Worm (Caenorhabditis elegans) whole organism, young adult: ENCODE results near the gene chd-3.

ENCODE experiments used
- B0019.2 ChIP-seq: fragments of 200-800 bp; sonication (Bioruptor generic); conservative IDR thresholded peaks from 2 replicates; pipeline ENCODE4 v1.3.6; 2022; ENCODE audit warnings: missing genetic modification reagents, missing genetic modification characterization, missing compliant biosample characterization
- B0261.1 ChIP-seq: sonication (generic microtip); optimal IDR thresholded peaks from 2 replicates; lab custom pipeline; 2016; ENCODE audit warnings: mild to moderate bottlenecking, missing genetic modification characterization, moderate library complexity, missing compliant biosample characterization
- F22D6.2 ChIP-seq: sonication (generic microtip); optimal IDR thresholded peaks from 2 replicates; lab custom pipeline; 2016; ENCODE audit warnings: mild to moderate bottlenecking, missing genetic modification characterization, missing compliant biosample characterization
- F23B12.7 ChIP-seq: sonication (generic microtip); optimal IDR thresholded peaks from 2 replicates; lab custom pipeline; 2017; ENCODE audit warnings: missing genetic modification characterization, mild to moderate bottlenecking, missing compliant biosample characterization, antibody characterized with exemption, moderate library complexity; ENCODE audit not compliant: insufficient read depth
- F33H1.4 ChIP-seq: fragments of 200-800 bp; sonication (Bioruptor generic); IDR thresholded peaks from 2 replicates; pipeline ENCODE4 v1.3.6; 2022; ENCODE audit warnings: missing genetic modification reagents, missing genetic modification characterization, missing compliant biosample characterization
- F37B4.10 ChIP-seq: fragments of 200-800 bp; sonication (Bioruptor generic); IDR thresholded peaks from 2 replicates; pipeline ENCODE4 v1.3.6; 2022; ENCODE audit warnings: missing genetic modification characterization, missing compliant biosample characterization
- F52B5.7 ChIP-seq: sonication (generic microtip); optimal IDR thresholded peaks from 2 replicates; lab custom pipeline; 2016; ENCODE audit warnings: mild to moderate bottlenecking, missing genetic modification characterization, missing compliant biosample characterization
- K12H6.12 ChIP-seq: fragments of 200-800 bp; sonication (Bioruptor generic); optimal IDR thresholded peaks from 2 replicates; lab custom pipeline; 2018; ENCODE audit warnings: mild to moderate bottlenecking, missing genetic modification characterization, missing compliant biosample characterization
- T07F8.4 ChIP-seq: sonication (generic microtip); optimal IDR thresholded peaks from 2 replicates; lab custom pipeline; 2016; ENCODE audit warnings: mild to moderate bottlenecking, missing genetic modification characterization, moderate library complexity, missing compliant biosample characterization
- T26A5.8 ChIP-seq: sonication (generic microtip); optimal IDR thresholded peaks from 2 replicates; lab custom pipeline; 2016; ENCODE audit warnings: missing genetic modification characterization, missing compliant biosample characterization
- Y53G8AR.9 ChIP-seq: fragments of 200-800 bp; sonication (Bioruptor generic); conservative IDR thresholded peaks from 2 replicates; pipeline ENCODE4 v1.3.6; 2022; ENCODE audit warnings: missing genetic modification reagents, missing genetic modification characterization, missing compliant biosample characterization
- atf-7 ChIP-seq: sonication (generic microtip); optimal IDR thresholded peaks from 2 replicates; lab custom pipeline; 2017; ENCODE audit warnings: mild to moderate bottlenecking, missing genetic modification characterization, missing compliant biosample characterization
- cebp-1 ChIP-seq, 2 experiments: fragments of 200-800 bp in 1 of 2; sonication (Bioruptor generic) in 1 of 2; sonication (generic microtip) in 1 of 2; IDR thresholded peaks in 1 of 2; optimal IDR thresholded peaks in 1 of 2; 2 replicates each; pipeline versions ENCODE4 v1.3.6 to Lab custom; 2017 to 2022; ENCODE audit warnings: missing compliant biosample characterization in 2 of 2, missing genetic modification characterization in 2 of 2, mild to moderate bottlenecking in 1 of 2, missing genetic modification reagents in 1 of 2, moderate library complexity in 1 of 2
- cebp-2 ChIP-seq: fragments of 200-800 bp; sonication (Bioruptor generic); IDR thresholded peaks from 2 replicates; pipeline ENCODE4 v1.3.6; 2022; ENCODE audit warnings: missing genetic modification characterization, missing compliant biosample characterization
- ceh-79 ChIP-seq: sonication (generic microtip); optimal IDR thresholded peaks from 2 replicates; lab custom pipeline; 2017; ENCODE audit warnings: mild to moderate bottlenecking, missing genetic modification characterization, missing compliant biosample characterization
- ceh-91 ChIP-seq: fragments of 200-800 bp; sonication (Bioruptor generic); IDR thresholded peaks from 2 replicates; pipeline ENCODE4 v1.3.6; 2022; ENCODE audit warnings: missing genetic modification reagents, missing genetic modification characterization, missing compliant biosample characterization
- die-1 ChIP-seq: sonication (generic microtip); optimal IDR thresholded peaks from 2 replicates; lab custom pipeline; 2016; ENCODE audit warnings: missing genotype, mild to moderate bottlenecking, missing genetic modification characterization, missing compliant biosample characterization
- dox-1 ChIP-seq: fragments of 200-800 bp; sonication (Bioruptor generic); IDR thresholded peaks from 2 replicates; pipeline ENCODE4 v1.3.6; 2022; ENCODE audit warnings: missing genetic modification reagents, missing genetic modification characterization, missing compliant biosample characterization
- egl-44 ChIP-seq: fragments of 200-800 bp; sonication (Bioruptor generic); IDR thresholded peaks from 2 replicates; pipeline ENCODE4 v1.3.6; 2022; ENCODE audit warnings: missing genetic modification reagents, missing genetic modification characterization, missing compliant biosample characterization
- him-1 ChIP-seq: sonication (generic microtip); optimal IDR thresholded peaks from 2 replicates; lab custom pipeline; 2016; ENCODE audit warnings: missing genotype, missing genetic modification reagents, missing genetic modification characterization, missing compliant biosample characterization
- hmg-1.2 ChIP-seq: fragments of 200-800 bp; sonication (Bioruptor generic); IDR thresholded peaks from 2 replicates; pipeline ENCODE4 v1.3.6; 2022; ENCODE audit warnings: missing genetic modification reagents, missing genetic modification characterization, missing compliant biosample characterization
- let-607 ChIP-seq, 2 experiments: fragments of 200-800 bp in 1 of 2; sonication (Bioruptor generic) in 1 of 2; sonication (generic microtip) in 1 of 2; optimal IDR thresholded peaks; 2 replicates each; lab custom pipeline; 2016 to 2018; ENCODE audit warnings: mild to moderate bottlenecking in 2 of 2, missing compliant biosample characterization in 2 of 2, missing genetic modification characterization in 2 of 2, moderate library complexity in 2 of 2, missing genotype in 1 of 2
- lin-35 ChIP-seq, 3 experiments: fragments of 150-350 bp in 2 of 3; sonication (generic microtip) in 1 of 3; optimal IDR thresholded peaks; 2 replicates each; lab custom pipeline; 2014 to 2018; ENCODE audit warnings: missing biosample characterization in 3 of 3, missing genetic modification characterization in 3 of 3, missing genetic modification reagents in 3 of 3
- lin-40 ChIP-seq: sonication (generic microtip); optimal IDR thresholded peaks from 2 replicates; lab custom pipeline; 2016; ENCODE audit warnings: missing genetic modification characterization, mild to moderate bottlenecking, missing compliant biosample characterization, missing genotype, missing genetic modification reagents
- madf-10 ChIP-seq: sonication (generic microtip); optimal IDR thresholded peaks from 2 replicates; lab custom pipeline; 2016; ENCODE audit warnings: mild to moderate bottlenecking, missing genetic modification characterization, missing compliant biosample characterization
- nhr-80 ChIP-seq: sonication (generic microtip); optimal IDR thresholded peaks from 2 replicates; lab custom pipeline; 2016; ENCODE audit warnings: missing genetic modification characterization, missing compliant biosample characterization
- rpc-1 ChIP-seq, 2 experiments: fragments of 150-350 bp in 1 of 2; sonication (generic microtip) in 1 of 2; optimal IDR thresholded peaks; 2 replicates each; lab custom pipeline; 2014 to 2018; ENCODE audit warnings: missing biosample characterization in 1 of 2, missing genetic modification characterization in 1 of 2, missing genetic modification reagents in 1 of 2, missing genotype in 1 of 2
- snpc-1.1 ChIP-seq: sonication (generic microtip); optimal IDR thresholded peaks from 2 replicates; lab custom pipeline; 2017; ENCODE audit warnings: missing genetic modification characterization, mild to moderate bottlenecking, missing compliant biosample characterization, antibody characterized with exemption, moderate library complexity, missing genotype, missing genetic modification reagents; ENCODE audit not compliant: insufficient read depth
- somi-1 ChIP-seq: fragments of 200-800 bp; sonication (Bioruptor generic); optimal IDR thresholded peaks from 2 replicates; lab custom pipeline; 2018; ENCODE audit warnings: mild to moderate bottlenecking, missing genetic modification characterization, missing compliant biosample characterization
- tbp1 ChIP-seq: fragments of 200-800 bp; sonication (Bioruptor generic); optimal IDR thresholded peaks from 2 replicates; lab custom pipeline; 2018; ENCODE audit warnings: mild to moderate bottlenecking, missing genetic modification characterization, missing compliant biosample characterization
- unc-130 ChIP-seq: sonication (generic microtip); optimal IDR thresholded peaks from 2 replicates; lab custom pipeline; 2016; ENCODE audit warnings: missing genetic modification reagents, missing genetic modification characterization, missing compliant biosample characterization
- unc-62 ChIP-seq: fragments of 150-350 bp; optimal IDR thresholded peaks from 2 replicates; lab custom pipeline; 2014; ENCODE audit warnings: missing biosample characterization, missing genetic modification reagents, missing genetic modification characterization
- ztf-22 ChIP-seq: fragments of 200-800 bp; sonication (Bioruptor generic); optimal IDR thresholded peaks from 2 replicates; lab custom pipeline; 2018; ENCODE audit warnings: mild to moderate bottlenecking, missing genetic modification characterization, moderate library complexity, missing compliant biosample characterization

chd-3 gene

ce11 chrX:12869827-12870394, 17.5 kb upstream of the chd-3 start:
- TF ChIP-seq nhr-80 (tag; lab: Kevin White, UChicago) (peak; percentile 12), him-1 (tag; lab: Kevin White, UChicago) (no peak), cebp-1 (GFP tag; IDR thresholded peaks at IDR 0.05; lab: Robert Waterston, UW) (no peak), cebp-1 (tag; optimal IDR thresholded peaks at IDR 0.05; lab: Kevin White, UChicago) (peak; percentile 9), Y53G8AR.9 (0 out of 2 replicates have a peak, but pooled peaks have one; percentile 47)
- TF ChIP-seq, all 124 proteins: peak for 3

ce11 chrX:12869412-12869811, 17.0 kb upstream of the chd-3 start:
- no peak for TF ChIP-seq die-1 (tag; lab: Kevin White, UChicago)
- TF ChIP-seq tbp1 (GFP tag; lab: Kevin White, UChicago), result peak; percentile 3
- peak; percentile 38 for TF ChIP-seq lin-40 (tag; lab: Kevin White, UChicago)
- peak; percentile 91 for TF ChIP-seq unc-62 (GFP tag; lab: Kevin White, UChicago)
- 0 out of 2 replicates have a peak, but pooled peaks have one; percentile 10 for TF ChIP-seq dox-1 (GFP tag; lab: Robert Waterston, UW)
- TF ChIP-seq T07F8.4, result no peak
- TF ChIP-seq F22D6.2 (tag; lab: Kevin White, UChicago), result peak; percentile 2
- peak; percentile 80 to 83 for TF ChIP-seq let-607 (tag; optimal IDR thresholded peaks at IDR 0.05; lab: Kevin White, UChicago)
- peak; percentile 38 for TF ChIP-seq atf-7 (tag; lab: Kevin White, UChicago)
- TF ChIP-seq F52B5.7 (tag; lab: Kevin White, UChicago), result no peak
- peak; percentile 57 for TF ChIP-seq ztf-22 (GFP tag; lab: Kevin White, UChicago)
- peak; percentile 84 for TF ChIP-seq nhr-80 (tag; lab: Kevin White, UChicago)

DNA sequence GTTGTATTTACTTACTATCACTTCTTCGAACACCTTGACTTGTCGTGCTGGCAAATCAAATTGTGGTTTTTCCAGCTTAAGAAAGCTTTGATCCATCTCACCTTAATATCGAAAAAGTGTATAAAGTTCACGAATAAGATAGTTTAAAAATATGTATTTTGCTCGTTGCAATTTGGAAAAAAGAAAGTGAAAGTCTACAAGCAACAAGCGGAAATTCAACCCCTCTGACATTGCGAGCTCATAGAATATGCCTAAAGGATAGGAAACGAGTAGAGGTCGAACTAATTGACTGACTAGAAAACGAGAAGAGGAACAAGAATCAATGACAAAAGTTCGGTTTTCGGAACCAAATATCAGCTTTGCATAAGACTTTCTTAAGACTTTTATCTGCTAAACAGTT, 11.4 kb upstream of the chd-3 start, which contains the start of gene T14G8.4:
Gene T14G8.4 (minus strand): TSS at position 101 of the 400 bp plus-strand sequence.
- no peak for TF ChIP-seq madf-10

DNA sequence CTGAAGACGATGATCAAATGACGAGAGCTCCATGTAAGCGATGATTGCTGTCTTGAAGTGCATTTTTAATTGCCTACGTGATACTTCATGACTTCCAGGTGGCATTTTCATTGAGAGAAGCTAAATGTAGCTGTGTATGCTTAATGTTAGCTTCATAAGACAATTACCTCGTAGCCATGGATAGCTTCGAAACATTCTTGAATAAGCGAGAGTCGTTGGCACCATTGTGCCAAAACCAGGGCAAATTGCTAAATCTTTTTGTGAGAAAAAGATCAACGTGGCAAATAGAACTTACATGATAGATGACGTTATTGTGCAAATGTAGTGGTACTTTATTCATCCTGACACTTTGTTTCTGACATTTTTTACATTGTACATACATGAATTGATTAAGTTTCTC, 10.9 kb upstream of the chd-3 start:
- TF ChIP-seq cebp-2 (GFP tag; lab: Robert Waterston, UW) (no peak), T26A5.8 (tag; lab: Kevin White, UChicago) (no peak), lin-35 (GFP tag; optimal IDR thresholded peaks at IDR 0.05; lab: Kevin White, UChicago) (no peak), B0261.1 (tag; lab: Kevin White, UChicago) (no peak), egl-44 (GFP tag; lab: Robert Waterston, UW) (no peak), K12H6.12 (tag; lab: Kevin White, UChicago) (no peak), somi-1 (GFP tag; lab: Kevin White, UChicago) (no peak), F37B4.10 (GFP tag; lab: Robert Waterston, UW) (no peak)

DNA sequence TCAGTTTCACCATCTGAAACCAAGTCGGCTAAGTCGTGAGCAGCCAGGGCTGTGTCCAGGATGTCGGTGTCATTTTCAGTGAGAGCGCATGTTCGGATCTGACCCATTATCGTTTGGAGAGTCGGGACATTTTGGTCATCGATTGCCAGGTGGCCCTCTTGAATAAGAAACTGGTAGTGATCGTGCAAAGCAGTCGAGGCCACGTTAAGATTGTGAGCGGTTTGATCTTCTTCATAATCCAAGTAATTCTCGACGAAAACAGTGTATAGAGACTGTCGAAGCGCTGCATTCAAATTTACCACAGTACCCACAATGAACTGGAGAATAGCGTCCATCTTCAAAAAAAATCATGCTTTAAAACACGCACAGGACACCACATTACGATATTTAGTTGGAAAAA, 10.1 kb upstream of the chd-3 start, which contains the start of gene T14G8.6:
Gene T14G8.6 (minus strand): TSS at position 338 of the 400 bp plus-strand sequence.
- no peak for TF ChIP-seq snpc-1.1 (tag; lab: Kevin White, UChicago)
- TF ChIP-seq F33H1.4, result no peak
- TF ChIP-seq unc-130 (GFP tag; lab: Kevin White, UChicago), result no peak
- TF ChIP-seq B0019.2, result no peak
- no peak for TF ChIP-seq rpc-1 (optimal IDR thresholded peaks at IDR 0.05; lab: Kevin White, UChicago)
- no peak for TF ChIP-seq rpc-1 (tag; optimal IDR thresholded peaks at IDR 0.05; lab: Kevin White, UChicago)
- no peak for TF ChIP-seq ceh-91
- TF ChIP-seq ceh-79 (tag; lab: Kevin White, UChicago), result no peak
- TF ChIP-seq F23B12.7 (tag; lab: Kevin White, UChicago), result no peak
- no peak for TF ChIP-seq hmg-1.2 (GFP tag; lab: Robert Waterston, UW)
